Worm (Caenorhabditis elegans) whole organism, early embryonic: Measurements from ENCODE around the gene F14F9.8.

ENCODE experiments used
- B0310.2 ChIP-seq: sonication (generic microtip); optimal IDR thresholded peaks from 2 replicates; lab custom pipeline; 2016; ENCODE audit warnings: mild to moderate bottlenecking, missing genetic modification characterization, missing compliant biosample characterization
- ama-1 ChIP-seq: fragments of 150-350 bp; optimal IDR thresholded peaks from 2 replicates; lab custom pipeline; 2014
- ets-7 ChIP-seq: sonication (generic microtip); optimal IDR thresholded peaks from 2 replicates; lab custom pipeline; 2016; ENCODE audit warnings: missing genotype, missing genetic modification characterization, missing compliant biosample characterization
- flt-1 ChIP-seq: fragments of 200-800 bp; sonication (Bioruptor generic); IDR thresholded peaks from 2 replicates; pipeline ENCODE4 v1.3.6; 2022; ENCODE audit warnings: missing genetic modification characterization, missing compliant biosample characterization
- hmbx-1 ChIP-seq: sonication (generic microtip); optimal IDR thresholded peaks from 2 replicates; lab custom pipeline; 2016; ENCODE audit warnings: mild to moderate bottlenecking, missing genetic modification characterization, missing compliant biosample characterization
- hmg-4 ChIP-seq: fragments of 200-800 bp; sonication (Bioruptor generic); optimal IDR thresholded peaks from 2 replicates; lab custom pipeline; 2018; ENCODE audit warnings: mild to moderate bottlenecking, missing genetic modification characterization, missing compliant biosample characterization
- pes-1 ChIP-seq: fragments of 200-800 bp; sonication (Bioruptor generic); IDR thresholded peaks from 2 replicates; pipeline ENCODE4 v1.3.6; 2022; ENCODE audit warnings: missing genetic modification reagents, missing genetic modification characterization, missing compliant biosample characterization
- scrt-1 ChIP-seq: fragments of 200-800 bp; sonication (Bioruptor generic); IDR thresholded peaks from 2 replicates; pipeline ENCODE4 v1.3.6; 2022; ENCODE audit warnings: missing genetic modification characterization, missing compliant biosample characterization
- sea-1 ChIP-seq: fragments of 200-800 bp; sonication (Bioruptor generic); conservative IDR thresholded peaks from 2 replicates; pipeline ENCODE4 v1.3.6; 2022; ENCODE audit warnings: missing genetic modification characterization, missing compliant biosample characterization
- tbx-37 ChIP-seq: fragments of 200-800 bp; sonication (Bioruptor generic); conservative IDR thresholded peaks from 2 replicates; pipeline ENCODE4 v1.3.6; 2022; ENCODE audit warnings: missing genetic modification reagents, missing genetic modification characterization, missing compliant biosample characterization

DNA sequence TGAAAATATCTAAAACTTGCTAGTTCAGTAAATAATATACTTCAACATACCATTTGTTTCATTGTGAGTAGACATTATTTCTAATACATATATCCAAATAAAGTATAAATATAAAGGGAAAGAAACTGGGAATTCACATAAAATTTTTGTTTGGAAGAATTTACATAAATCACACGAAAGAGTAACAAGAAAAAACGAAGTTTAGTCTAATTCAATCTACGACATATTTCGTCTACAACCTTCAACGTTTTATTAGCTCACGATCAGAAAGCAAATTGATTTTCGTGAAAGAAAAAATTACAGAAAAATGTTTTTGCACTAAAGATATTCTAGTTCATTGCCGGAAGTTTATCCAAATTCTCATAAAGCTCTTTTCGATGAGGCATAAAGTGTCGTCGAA is 33.1 kb upstream of the F14F9.8 start, which contains the start of gene C04F5.2:
- TF ChIP-seq ama-1 (lab: Kevin White, UChicago) (no peak), scrt-1 (GFP tag; lab: Robert Waterston, UW) (no peak), flt-1 (GFP tag; lab: Robert Waterston, UW) (no peak), hmbx-1 (tag; lab: Kevin White, UChicago) (no peak), pes-1 (no peak), ets-7 (tag; lab: Kevin White, UChicago) (no peak), hmg-4 (GFP tag; lab: Kevin White, UChicago) (no peak), sea-1 (no peak), tbx-37 (GFP tag; lab: Robert Waterston, UW) (no peak), B0310.2 (tag; lab: Kevin White, UChicago) (no peak)
